Worm (Caenorhabditis elegans): ENCODE results near the gene trip-4.

trip-4 gene

DNA sequence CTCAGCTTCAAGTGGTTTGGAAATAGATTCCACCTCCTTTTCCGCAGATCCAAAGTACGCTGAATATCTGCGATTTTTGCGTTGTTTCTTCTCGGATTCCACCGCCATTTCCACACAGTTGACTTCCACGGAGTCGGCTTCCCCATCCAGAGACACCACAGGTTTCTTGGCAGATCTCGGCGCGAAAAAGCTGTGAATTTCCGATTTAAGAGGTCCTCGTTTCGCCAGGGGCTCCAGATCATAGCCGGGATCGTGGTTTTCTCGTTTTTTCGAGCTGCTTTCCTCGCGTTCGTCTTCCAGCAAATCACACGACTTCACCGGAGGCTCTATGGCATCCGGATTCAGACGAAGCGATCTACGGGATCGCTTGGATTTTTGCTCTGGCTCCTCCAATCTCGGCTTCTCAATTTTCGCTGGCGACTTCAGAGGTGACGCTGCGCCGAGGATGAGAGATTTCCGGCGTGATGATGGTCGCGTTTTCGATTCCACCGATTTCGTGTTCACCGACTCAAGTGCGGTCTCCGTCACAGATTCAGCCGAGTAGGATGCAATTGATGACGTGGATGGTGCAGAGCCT is 30.6 kb upstream of the trip-4 start:
- TF ChIP-seq efl-3 (GFP tag; optimal IDR thresholded peaks at IDR 0.05) (no peak), fkh-4 (tag; optimal IDR thresholded peaks at IDR 0.05; ENCODE audit: borderline replicate concordance) (no peak), unc-86 (tag; optimal IDR thresholded peaks at IDR 0.05) (no peak), nhr-90 (tag; optimal IDR thresholded peaks at IDR 0.05; ENCODE audit: poor library complexity) (peak; percentile 19), mab-9 (GFP tag; IDR thresholded peaks at IDR 0.05) (no peak), elt-3 (tag; optimal IDR thresholded peaks at IDR 0.05) (no peak), efl-1 (optimal IDR thresholded peaks at IDR 0.05) (no peak), efl-1 (GFP tag; optimal IDR thresholded peaks at IDR 0.05 in 1 of 2) (peak in 1 of 2 experiments; percentile 89), unc-98 (GFP tag; IDR thresholded peaks at IDR 0.05) (peak; percentile 50; the same call in 1 of the 2 replicates), pax-3 (tag; optimal IDR thresholded peaks at IDR 0.05) (peak; percentile 61), nhr-85 (tag) (peak; percentile 75), Y116A8C.19 (tag; optimal IDR thresholded peaks at IDR 0.05; ENCODE audit: borderline replicate concordance) (no peak), ceh-63 (GFP tag; optimal IDR thresholded peaks at IDR 0.05) (no peak), hlh-4 (tag; optimal IDR thresholded peaks at IDR 0.05) (no peak), dpl-1 (GFP tag; optimal IDR thresholded peaks at IDR 0.05) (no peak), alr-1 (tag; optimal IDR thresholded peaks at IDR 0.05; ENCODE audit: borderline replicate concordance) (no peak)

DNA sequence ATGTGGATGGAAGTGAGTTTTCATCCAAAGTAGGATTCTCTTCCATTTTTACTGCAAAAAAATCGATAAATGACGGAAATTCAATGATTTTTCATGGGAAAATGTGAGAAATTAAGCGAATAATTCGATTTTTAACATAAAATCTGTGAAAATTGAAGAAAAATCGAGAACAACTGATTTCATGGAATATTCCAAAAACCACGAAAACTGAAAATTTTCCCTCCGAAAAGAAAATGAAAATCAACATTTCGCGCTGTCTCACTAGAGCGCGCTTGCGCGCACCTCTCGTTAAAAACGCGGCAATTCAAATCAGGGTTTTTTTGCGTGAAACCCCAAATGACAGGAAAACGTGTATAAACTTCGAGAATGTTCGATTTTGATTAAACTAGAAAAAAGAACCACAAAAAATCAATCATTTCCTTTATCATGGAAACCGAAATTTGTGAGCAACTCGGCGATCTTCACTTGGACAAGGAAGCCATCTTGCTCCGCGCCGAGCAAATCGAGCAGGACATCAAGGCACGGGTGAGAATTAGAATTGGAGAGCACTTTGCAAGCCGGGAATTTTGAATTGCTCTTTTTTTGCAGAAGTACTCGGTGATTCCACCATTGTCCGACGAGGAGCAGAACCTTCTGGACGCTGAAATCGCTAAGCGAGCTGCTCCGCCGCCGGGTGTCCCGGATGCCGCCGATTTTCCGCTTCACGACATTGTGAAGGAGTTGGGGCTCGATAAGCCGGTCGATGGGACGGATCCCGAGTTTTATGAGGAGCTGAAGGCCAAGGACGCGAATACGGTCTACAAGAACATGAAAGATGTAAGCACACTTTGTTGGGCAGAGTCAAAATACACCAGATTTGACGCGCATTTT is 28.6 kb upstream of the trip-4 start, which contains the start of the genes Y53F4B.9 and Y53F4B.11:
Gene Y53F4B.9, minus strand, starts transcription at position 51 of the 870 bp plus-strand sequence.
Gene Y53F4B.11, plus strand, starts transcription at position 383 of the 870 bp plus-strand sequence.
- TF ChIP-seq snu-23 (GFP tag; optimal IDR thresholded peaks at IDR 0.05) (peak; percentile 85), pqm-1 (tag; optimal IDR thresholded peaks at IDR 0.05) (no peak), ces-1 (GFP tag; optimal IDR thresholded peaks at IDR 0.05) (no peak), F16B12.6 (tag; optimal IDR thresholded peaks at IDR 0.05) (peak; percentile 70), irx-1 (tag; optimal IDR thresholded peaks at IDR 0.05) (peak; percentile 58), nhr-12 (tag; optimal IDR thresholded peaks at IDR 0.05) (no peak), vab-15 (tag; optimal IDR thresholded peaks at IDR 0.05) (peak; percentile 38), fkh-8 (tag; optimal IDR thresholded peaks at IDR 0.05) (peak; percentile 75), dpl-1 (GFP tag; optimal IDR thresholded peaks at IDR 0.05) (peak; percentile 99 to 100 (median 99)), nhr-76 (tag; optimal IDR thresholded peaks at IDR 0.05) (no peak), lin-35 (GFP tag; optimal IDR thresholded peaks at IDR 0.05) (peak; percentile 100), elt-3 (tag; optimal IDR thresholded peaks at IDR 0.05) (peak in 3 of 6 experiments; percentile 10 to 69 (median 53)), hlh-4 (tag; optimal IDR thresholded peaks at IDR 0.05) (no peak), tlp-1 (tag; optimal IDR thresholded peaks at IDR 0.05) (no peak), nhr-47 (tag; optimal IDR thresholded peaks at IDR 0.05) (peak; percentile 88), blmp-1 (tag; optimal IDR thresholded peaks at IDR 0.05) (peak; percentile 82), pag-3 (tag; optimal IDR thresholded peaks at IDR 0.05; ENCODE audit: borderline replicate concordance, insufficient read depth) (no peak), efl-1 (optimal IDR thresholded peaks at IDR 0.05) (peak; percentile 99 to 100), efl-1 (GFP tag; optimal IDR thresholded peaks at IDR 0.05 in 1 of 2) (peak; percentile 100), ets-5 (GFP tag; IDR thresholded peaks at IDR 0.05) (no peak), sox-4 (tag; optimal IDR thresholded peaks at IDR 0.05) (peak; percentile 23), nhr-84 (tag; optimal IDR thresholded peaks at IDR 0.05) (no peak), lin-39 (tag; optimal IDR thresholded peaks at IDR 0.05) (peak; percentile 25), xbp-1 (tag; optimal IDR thresholded peaks at IDR 0.05) (peak; percentile 67), skn-1 (tag; optimal IDR thresholded peaks at IDR 0.05) (peak; percentile 68), ceh-88 (GFP tag; IDR thresholded peaks at IDR 0.05) (peak; percentile 50; the same call in 1 of the 2 replicates), C04F5.9 (tag; optimal IDR thresholded peaks at IDR 0.05) (no peak), nhr-71 (tag; optimal IDR thresholded peaks at IDR 0.05) (peak; percentile 86), nhr-77 (tag; optimal IDR thresholded peaks at IDR 0.05) (peak; percentile 94), fkh-4 (tag; optimal IDR thresholded peaks at IDR 0.05; ENCODE audit: borderline replicate concordance) (no peak), lin-13 (GFP tag; optimal IDR thresholded peaks at IDR 0.05) (peak; percentile 78), nhr-28 (tag; optimal IDR thresholded peaks at IDR 0.05) (no peak), zip-4 (GFP tag; optimal IDR thresholded peaks at IDR 0.05) (peak; percentile 42), mep-1 (tag; optimal IDR thresholded peaks at IDR 0.05) (peak; percentile 71), C34B4.2 (tag; optimal IDR thresholded peaks at IDR 0.05) (no peak), hpl-2 (GFP tag; optimal IDR thresholded peaks at IDR 0.05) (no peak), nhr-11 (tag; optimal IDR thresholded peaks at IDR 0.05) (peak; percentile 16), rnt-1 (tag; optimal IDR thresholded peaks at IDR 0.05) (peak; percentile 89)

All from whole organism, L1 larva.